Fruit fly (Drosophila melanogaster) whole organism, embryonic: ENCODE results near the gene Targ3.

Experiments
- C15 ChIP-seq: fragments of 200-800 bp; sonication (Bioruptor generic); IDR thresholded peaks from 3 replicates; pipeline ENCODE4 v1.3.6; 2022; ENCODE audit warnings: missing biosample characterization, missing genetic modification characterization
- CG10274 ChIP-seq: fragments of 200-800 bp; sonication (Bioruptor generic); optimal IDR thresholded peaks from 3 replicates; lab custom pipeline; 2017; ENCODE audit warnings: missing biosample characterization, mild to moderate bottlenecking, missing genetic modification characterization
- CG10462 ChIP-seq: fragments of 200-800 bp; sonication (Bioruptor generic); optimal IDR thresholded peaks from 2 replicates; lab custom pipeline; 2016; ENCODE audit warnings: missing biosample characterization, missing genetic modification characterization
- CG10565 ChIP-seq: fragments of 200-800 bp; sonication (Bioruptor generic); optimal IDR thresholded peaks from 3 replicates; lab custom pipeline; 2016; ENCODE audit warnings: missing biosample characterization, mild to moderate bottlenecking, missing genetic modification characterization
- CG13287 ChIP-seq: fragments of 200-800 bp; sonication (Bioruptor generic); IDR thresholded peaks from 2 replicates; pipeline ENCODE4 v1.3.6; 2022; ENCODE audit warnings: missing biosample characterization, missing genetic modification characterization; ENCODE audit not compliant: partially characterized antibody
- CG13894 ChIP-seq: fragments of 200-800 bp; sonication (Bioruptor generic); optimal IDR thresholded peaks from 3 replicates; lab custom pipeline; 2018; ENCODE audit warnings: missing biosample characterization, mild to moderate bottlenecking, missing genetic modification characterization, moderate library complexity
- CG15479 ChIP-seq: fragments of 200-800 bp; sonication (Bioruptor generic); optimal IDR thresholded peaks from 3 replicates; lab custom pipeline; 2019; ENCODE audit warnings: missing biosample characterization, mild to moderate bottlenecking, missing genetic modification characterization, moderate library complexity
- CG15696 ChIP-seq: fragments of 200-800 bp; sonication (Bioruptor generic); optimal IDR thresholded peaks from 2 replicates; lab custom pipeline; 2019; ENCODE audit warnings: missing biosample characterization, mild to moderate bottlenecking, missing genetic modification characterization, moderate library complexity
- CG1603 ChIP-seq: fragments of 200-800 bp; sonication (Bioruptor generic); optimal IDR thresholded peaks from 2 replicates; lab custom pipeline; 2019; ENCODE audit warnings: missing biosample characterization, mild to moderate bottlenecking, missing genetic modification characterization, moderate library complexity
- CG17612 ChIP-seq: fragments of 200-800 bp; sonication (Bioruptor generic); IDR thresholded peaks from 2 replicates; pipeline ENCODE4 v1.3.6; 2022; ENCODE audit warnings: missing biosample characterization, missing genetic modification characterization
- CG2889 ChIP-seq: fragments of 200-800 bp; sonication (Bioruptor generic); IDR thresholded peaks from 3 replicates; pipeline ENCODE4 v1.3.6; 2022; ENCODE audit warnings: missing biosample characterization, missing genetic modification characterization
- CG31388 ChIP-seq: fragments of 200-800 bp; sonication (Bioruptor generic); optimal IDR thresholded peaks from 2 replicates; lab custom pipeline; 2016; ENCODE audit warnings: missing biosample characterization, missing genetic modification characterization
- CG32767 ChIP-seq: fragments of 200-800 bp; sonication (Bioruptor generic); IDR thresholded peaks from 2 replicates; pipeline ENCODE4 v1.3.6; 2022; ENCODE audit warnings: missing biosample characterization, missing genetic modification characterization
- CG34376 ChIP-seq: fragments of 200-800 bp; sonication (Bioruptor generic); optimal IDR thresholded peaks from 2 replicates; lab custom pipeline; 2018; ENCODE audit warnings: missing biosample characterization, mild to moderate bottlenecking, missing genetic modification characterization
- CG4328 ChIP-seq: fragments of 200-800 bp; sonication (Bioruptor generic); optimal IDR thresholded peaks from 3 replicates; lab custom pipeline; 2017; ENCODE audit warnings: missing biosample characterization, missing genetic modification reagents, missing genetic modification characterization
- CG4730 ChIP-seq: fragments of 200-800 bp; sonication (Bioruptor generic); IDR thresholded peaks from 2 replicates; pipeline ENCODE4 v1.3.6; 2022; ENCODE audit warnings: missing biosample characterization, missing genetic modification characterization
- CG6791 ChIP-seq: fragments of 200-800 bp; sonication (Bioruptor generic); IDR thresholded peaks from 3 replicates; pipeline ENCODE4 v1.3.6; 2022; ENCODE audit warnings: missing biosample characterization, missing genetic modification characterization; ENCODE audit not compliant: partially characterized antibody
- CG8944 ChIP-seq: fragments of 200-800 bp; sonication (Bioruptor generic); optimal IDR thresholded peaks from 3 replicates; lab custom pipeline; 2016; ENCODE audit warnings: missing biosample characterization, missing genetic modification characterization
- CG9437 ChIP-seq: fragments of 200-800 bp; sonication (Bioruptor generic); optimal IDR thresholded peaks from 2 replicates; lab custom pipeline; 2018; ENCODE audit warnings: missing biosample characterization, mild to moderate bottlenecking, missing genetic modification characterization
- CG9727 ChIP-seq: fragments of 200-800 bp; sonication (Bioruptor generic); optimal IDR thresholded peaks from 3 replicates; lab custom pipeline; 2017; ENCODE audit warnings: missing biosample characterization, mild to moderate bottlenecking, missing genetic modification characterization
- D19A ChIP-seq: fragments of 200-800 bp; optimal IDR thresholded peaks from 3 replicates; lab custom pipeline; 2019; ENCODE audit warnings: missing biosample characterization, mild to moderate bottlenecking, missing genetic modification characterization, moderate library complexity
- Dbx ChIP-seq: fragments of 200-800 bp; sonication (Bioruptor generic); IDR thresholded peaks from 3 replicates; pipeline ENCODE4 v1.3.6; 2022; ENCODE audit warnings: missing biosample characterization, missing genetic modification characterization
- ERR ChIP-seq: fragments of 200-800 bp; sonication (Bioruptor generic); optimal IDR thresholded peaks from 2 replicates; lab custom pipeline; 2016; ENCODE audit warnings: missing biosample characterization, missing genetic modification characterization
- Eip74EF ChIP-seq, 2 experiments: fragments of 200-800 bp in 1 of 2; fragments of >200 bp in 1 of 2; sonication (Bioruptor generic) in 1 of 2; optimal IDR thresholded peaks; 2 replicates each; lab custom pipeline; 2017 to 2019; ENCODE audit warnings: missing biosample characterization in 2 of 2, missing genetic modification characterization in 2 of 2, mild to moderate bottlenecking in 1 of 2, moderate library complexity in 1 of 2
- Fer3 ChIP-seq: fragments of 200-800 bp; sonication (Bioruptor generic); optimal IDR thresholded peaks from 2 replicates; lab custom pipeline; 2018; ENCODE audit warnings: missing biosample characterization, mild to moderate bottlenecking, missing genetic modification characterization, moderate library complexity
- Hmx ChIP-seq: fragments of 200-800 bp; sonication (Bioruptor generic); optimal IDR thresholded peaks from 2 replicates; lab custom pipeline; 2016; ENCODE audit warnings: missing biosample characterization, missing genetic modification characterization
- Hr78 ChIP-seq, 2 experiments: fragments of 200-800 bp in 1 of 2; fragments of >200 bp in 1 of 2; sonication (Bioruptor generic) in 1 of 2; optimal IDR thresholded peaks; 2 replicates each; lab custom pipeline; 2017 to 2019; ENCODE audit warnings: missing biosample characterization in 2 of 2, missing genetic modification characterization in 2 of 2, mild to moderate bottlenecking in 1 of 2, moderate library complexity in 1 of 2
- Med ChIP-seq: fragments of 200-800 bp; sonication (Bioruptor generic); peaks from one replicate; lab custom pipeline; 2016; ENCODE audit warnings: missing biosample characterization, missing genetic modification characterization, mild to moderate bottlenecking, inconsistent platforms, moderate library complexity
- Nf-YA ChIP-seq: fragments of 200-800 bp; sonication (Bioruptor generic); IDR thresholded peaks from 2 replicates; pipeline ENCODE4 v1.3.6; 2022; ENCODE audit warnings: missing biosample characterization, missing genetic modification characterization
- Sry-δ ChIP-seq: fragments of 200-800 bp; sonication (Bioruptor generic); optimal IDR thresholded peaks from 2 replicates; lab custom pipeline; 2016; ENCODE audit warnings: missing biosample characterization, missing genetic modification characterization
- Trl ChIP-seq, 3 experiments: fragments of >200 bp in 2 of 3; fragments of 200-800 bp in 1 of 3; sonication (Bioruptor generic) in 1 of 3; optimal IDR thresholded peaks; 2 replicates in 1 of 3; 3 replicates in 2 of 3; lab custom pipeline; 2016 to 2017; ENCODE audit warnings: missing biosample characterization in 1 of 3, missing genetic modification characterization in 1 of 3
- ab ChIP-seq: fragments of 200-800 bp; sonication (Bioruptor generic); optimal IDR thresholded peaks from 2 replicates; lab custom pipeline; 2016; ENCODE audit warnings: missing biosample characterization, missing genetic modification characterization
- al ChIP-seq: fragments of 200-800 bp; sonication (Bioruptor generic); IDR thresholded peaks from 2 replicates; pipeline ENCODE4 v1.3.6; 2022; ENCODE audit warnings: missing biosample characterization, missing genetic modification characterization
- aop ChIP-seq: fragments of 200-800 bp; sonication (Bioruptor generic); IDR thresholded peaks from 2 replicates; pipeline ENCODE4 v1.3.6; 2022; ENCODE audit warnings: missing biosample characterization, missing genetic modification characterization
- btn ChIP-seq: fragments of 200-800 bp; sonication (Bioruptor generic); optimal IDR thresholded peaks from 2 replicates; lab custom pipeline; 2016; ENCODE audit warnings: missing biosample characterization, missing genetic modification characterization
- crp ChIP-seq, 2 experiments: fragments of 200-800 bp; sonication (Bioruptor generic); optimal IDR thresholded peaks; 2 replicates in 1 of 2; 3 replicates in 1 of 2; lab custom pipeline; 2017; ENCODE audit warnings: missing biosample characterization in 2 of 2, missing genetic modification characterization in 2 of 2, mild to moderate bottlenecking in 1 of 2, moderate library complexity in 1 of 2
- fu2 ChIP-seq: fragments of 200-800 bp; sonication (Bioruptor generic); optimal IDR thresholded peaks from 2 replicates; lab custom pipeline; 2016; ENCODE audit warnings: missing biosample characterization, missing genetic modification characterization
- insv ChIP-seq, 2 experiments: fragments of 200-800 bp; sonication (Bioruptor generic); optimal IDR thresholded peaks; 3 replicates each; lab custom pipeline; 2016 to 2018; ENCODE audit warnings: missing biosample characterization in 2 of 2, missing genetic modification characterization in 2 of 2
- lbe ChIP-seq: fragments of 200-800 bp; sonication (Bioruptor generic); optimal IDR thresholded peaks from 2 replicates; lab custom pipeline; 2016; ENCODE audit warnings: missing biosample characterization, mild to moderate bottlenecking, missing genetic modification characterization
- lov ChIP-seq, 2 experiments: fragments of 200-800 bp in 1 of 2; fragments of >200 bp in 1 of 2; sonication (Bioruptor generic) in 1 of 2; IDR thresholded peaks in 1 of 2; optimal IDR thresholded peaks in 1 of 2; 2 replicates in 1 of 2; 3 replicates in 1 of 2; pipeline versions ENCODE4 v1.3.6 to Lab custom; 2017 to 2022; ENCODE audit warnings: missing biosample characterization in 1 of 2, missing genetic modification characterization in 1 of 2
- nerfin-1 ChIP-seq: fragments of 200-800 bp; sonication (Bioruptor generic); optimal IDR thresholded peaks from 3 replicates; lab custom pipeline; 2019; ENCODE audit warnings: missing biosample characterization, mild to moderate bottlenecking, missing genetic modification characterization, moderate library complexity
- pita ChIP-seq: fragments of 200-800 bp; sonication (Bioruptor generic); optimal IDR thresholded peaks from 2 replicates; lab custom pipeline; 2017; ENCODE audit warnings: missing biosample characterization, mild to moderate bottlenecking, missing genetic modification characterization
- ranshi ChIP-seq: fragments of 200-800 bp; sonication (Bioruptor generic); IDR thresholded peaks from 2 replicates; pipeline ENCODE4 v1.3.6; 2022; ENCODE audit warnings: missing biosample characterization, missing genetic modification characterization
- rib ChIP-seq: fragments of 200-800 bp; sonication (Bioruptor generic); IDR thresholded peaks from 2 replicates; pipeline ENCODE4 v1.3.6; 2022; ENCODE audit warnings: missing biosample characterization, missing genetic modification characterization
- ro ChIP-seq: fragments of 200-800 bp; sonication (Bioruptor generic); IDR thresholded peaks from 2 replicates; pipeline ENCODE4 v1.3.6; 2022; ENCODE audit warnings: missing biosample characterization, missing genetic modification characterization
- salm ChIP-seq: fragments of 200-800 bp; sonication (Bioruptor generic); optimal IDR thresholded peaks from 2 replicates; lab custom pipeline; 2018; ENCODE audit warnings: missing biosample characterization, mild to moderate bottlenecking, missing genetic modification characterization
- tna ChIP-seq: fragments of 200-800 bp; sonication (Bioruptor generic); IDR thresholded peaks from 2 replicates; pipeline ENCODE4 v1.3.6; 2022; ENCODE audit warnings: missing biosample characterization, missing genetic modification characterization; ENCODE audit not compliant: partially characterized antibody
- vvl ChIP-seq: fragments of 200-800 bp; sonication (Bioruptor generic); IDR thresholded peaks from 2 replicates; pipeline ENCODE4 v1.3.6; 2022; ENCODE audit warnings: missing biosample characterization, missing genetic modification characterization
- wor ChIP-seq: fragments of 200-800 bp; sonication (Bioruptor generic); IDR thresholded peaks from 2 replicates; pipeline ENCODE4 v1.3.6; 2022; ENCODE audit warnings: missing biosample characterization, missing genetic modification characterization

Gene Targ3

DNA sequence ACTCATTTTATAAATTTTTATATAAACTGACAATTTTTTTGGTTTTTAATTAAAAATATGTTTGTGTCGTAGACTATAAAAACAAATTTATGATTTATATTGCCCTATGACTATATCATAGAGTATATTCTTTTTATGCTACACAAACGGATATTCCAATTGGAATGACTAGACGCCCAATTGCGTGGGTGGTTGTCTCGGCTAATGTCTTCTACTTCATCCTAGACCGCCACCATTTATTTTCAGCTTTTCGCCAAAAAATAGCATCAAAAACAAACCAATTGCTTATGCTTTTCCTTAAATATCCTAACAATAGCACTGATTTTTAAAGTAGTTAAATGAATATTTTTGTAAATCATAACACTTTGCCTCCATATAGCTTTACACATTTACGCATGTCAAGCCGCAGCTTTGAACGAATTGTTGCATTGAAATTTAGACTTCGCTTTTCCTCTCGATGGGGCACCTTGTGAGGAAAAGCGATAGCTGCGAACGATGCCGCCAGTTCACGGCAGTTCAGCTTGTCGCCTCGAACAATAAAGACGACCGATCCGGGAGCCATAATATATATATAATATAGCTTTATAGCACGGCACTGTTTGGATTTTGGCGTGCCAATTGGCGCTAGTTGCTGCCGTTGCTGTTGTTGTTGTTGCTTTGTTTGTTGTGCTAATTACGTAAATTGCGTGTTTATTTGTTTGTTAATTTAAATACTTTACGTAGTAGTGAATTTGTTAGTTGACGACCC, 5.6 kb downstream of the Targ3 start (continued):
- no peak for TF ChIP-seq crp (GFP tag; optimal IDR thresholded peaks at IDR 0.05; lab: Kevin White, UChicago)
- no peak for TF ChIP-seq salm (tag; lab: Kevin White, UChicago)
- peak; percentile 47 for TF ChIP-seq CG13894 (tag; lab: Kevin White, UChicago)
- no peak for TF ChIP-seq Nf-YA
- no peak for TF ChIP-seq tna (GFP tag; lab: Robert Waterston, UW)
- TF ChIP-seq lov (optimal IDR thresholded peaks at IDR 0.05; lab: Kevin White, UChicago): no peak
- no peak for TF ChIP-seq lov (GFP tag; IDR thresholded peaks at IDR 0.05; lab: Robert Waterston, UW)
- peak; percentile 78 to 96 for TF ChIP-seq insv (GFP tag; optimal IDR thresholded peaks at IDR 0.05; lab: Kevin White, UChicago)
- no peak for TF ChIP-seq CG8944 (GFP tag; lab: Kevin White, UChicago)
- TF ChIP-seq D19A (tag; lab: Kevin White, UChicago): peak; percentile 63
- TF ChIP-seq lbe (GFP tag; lab: Kevin White, UChicago): no peak
- TF ChIP-seq CG10565 (GFP tag; lab: Kevin White, UChicago): no peak
- no peak for TF ChIP-seq aop (GFP tag; lab: Robert Waterston, UW)
- no peak for TF ChIP-seq fu2 (GFP tag; lab: Kevin White, UChicago)
- TF ChIP-seq pita (GFP tag; lab: Kevin White, UChicago): peak; percentile 35
- no peak for TF ChIP-seq CG6791
- TF ChIP-seq Fer3: no peak
- TF ChIP-seq CG10274 (GFP tag; lab: Kevin White, UChicago): no peak
- no peak for TF ChIP-seq ERR
- no peak for TF ChIP-seq wor (GFP tag; lab: Robert Waterston, UW)
- TF ChIP-seq CG1603: peak; percentile 14
- TF ChIP-seq CG9727 (GFP tag; lab: Kevin White, UChicago): no peak
- TF ChIP-seq CG31388 (GFP tag; lab: Kevin White, UChicago): no peak
- no peak for TF ChIP-seq ab (GFP tag; lab: Kevin White, UChicago)
- no peak for TF ChIP-seq C15 (GFP tag; lab: Robert Waterston, UW)
- no peak for TF ChIP-seq CG15479 (GFP tag; lab: Kevin White, UChicago)
- TF ChIP-seq CG10462 (GFP tag; lab: Kevin White, UChicago): no peak
- TF ChIP-seq rib: no peak
- TF ChIP-seq Dbx (GFP tag; lab: Robert Waterston, UW): no peak
- TF ChIP-seq Hmx (GFP tag; lab: Kevin White, UChicago): no peak
- no peak for TF ChIP-seq CG4328
- no peak for TF ChIP-seq vvl
- TF ChIP-seq btn (GFP tag; lab: Kevin White, UChicago): no peak
- no peak for TF ChIP-seq CG15696 (tag; lab: Kevin White, UChicago)
- no peak for TF ChIP-seq CG4730 (GFP tag; lab: Robert Waterston, UW)
- TF ChIP-seq Med: peak; percentile 16
- no peak for TF ChIP-seq ro (GFP tag; lab: Robert Waterston, UW)

DNA sequence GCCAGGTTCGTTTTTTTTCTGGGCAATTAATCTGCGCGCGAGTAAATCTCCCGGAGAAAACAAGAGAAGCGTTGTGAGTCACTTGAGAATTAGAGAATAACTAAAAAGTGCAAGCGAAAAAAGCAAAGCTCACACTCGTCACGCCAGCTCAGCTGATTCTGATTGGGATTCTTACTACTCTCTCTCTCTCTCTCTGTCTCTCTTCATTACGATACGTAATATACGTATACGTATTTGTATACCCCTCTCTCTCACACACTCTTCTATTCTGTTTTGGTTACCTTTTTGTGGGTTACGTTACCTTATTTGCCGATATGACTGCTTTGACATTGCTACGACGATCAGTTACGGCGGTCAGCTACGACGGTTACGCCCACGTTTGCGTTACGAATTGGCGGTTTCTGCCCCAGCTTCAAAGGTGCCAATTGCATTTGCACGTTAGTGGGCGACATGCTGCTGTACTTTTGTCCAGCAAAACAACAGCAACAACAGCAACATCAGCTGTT, 6.2 kb downstream of the Targ3 start, which contains the start of the genes Targ1, CG10512 and Targ2:
Gene Targ1 (minus strand): TSS at position 106 of the 506 bp plus-strand sequence.
Gene CG10512 (plus strand): TSS at position 144 of the 506 bp plus-strand sequence.
Gene Targ2 (minus strand): TSS at position 456 of the 506 bp plus-strand sequence.
- TF ChIP-seq ranshi (GFP tag; lab: Robert Waterston, UW) (no peak), CG13287 (0 out of 2 replicates have a peak, but pooled peaks have one; percentile 21), Eip74EF (GFP tag; optimal IDR thresholded peaks at IDR 0.05; lab: Kevin White, UChicago) (no peak), insv (GFP tag; optimal IDR thresholded peaks at IDR 0.05; lab: Kevin White, UChicago) (peak in 1 of 2 experiments; percentile 66), CG34376 (GFP tag; lab: Kevin White, UChicago) (peak; percentile 51), CG32767 (no peak), CG2889 (GFP tag; lab: Robert Waterston, UW) (no peak), Sry-δ (GFP tag; lab: Kevin White, UChicago) (no peak), CG9437 (GFP tag; lab: Kevin White, UChicago) (peak; percentile 99), Hr78 (GFP tag; optimal IDR thresholded peaks at IDR 0.05; lab: Kevin White, UChicago) (peak in 1 of 2 experiments; percentile 31), tna (GFP tag; lab: Robert Waterston, UW) (no peak), nerfin-1 (tag; lab: Kevin White, UChicago) (no peak), Trl (optimal IDR thresholded peaks at IDR 0.05; lab: Kevin White, UChicago) (peak; percentile 52 to 89), Trl (GFP tag; optimal IDR thresholded peaks at IDR 0.05; lab: Kevin White, UChicago) (no peak), CG17612 (GFP tag; lab: Robert Waterston, UW) (no peak), al (no peak)
